Worm (Caenorhabditis elegans) whole organism, young adult: Measurements from ENCODE around the gene gstk-1.

ENCODE experiments used
- D2030.7 ChIP-seq: fragments of 200-800 bp; sonication (Bioruptor generic); IDR thresholded peaks from 2 replicates; pipeline ENCODE4 v1.3.6; 2022; ENCODE audit warnings: missing genetic modification reagents, missing genetic modification characterization, missing compliant biosample characterization
- F22D6.2 ChIP-seq: sonication (generic microtip); optimal IDR thresholded peaks from 2 replicates; lab custom pipeline; 2016; ENCODE audit warnings: mild to moderate bottlenecking, missing genetic modification characterization, missing compliant biosample characterization
- F23B12.7 ChIP-seq: sonication (generic microtip); optimal IDR thresholded peaks from 2 replicates; lab custom pipeline; 2017; ENCODE audit warnings: missing genetic modification characterization, mild to moderate bottlenecking, missing compliant biosample characterization, antibody characterized with exemption, moderate library complexity; ENCODE audit not compliant: insufficient read depth
- F33H1.4 ChIP-seq: fragments of 200-800 bp; sonication (Bioruptor generic); IDR thresholded peaks from 2 replicates; pipeline ENCODE4 v1.3.6; 2022; ENCODE audit warnings: missing genetic modification reagents, missing genetic modification characterization, missing compliant biosample characterization
- F57C9.4 ChIP-seq: sonication (generic microtip); optimal IDR thresholded peaks from 2 replicates; lab custom pipeline; 2017; ENCODE audit warnings: mild to moderate bottlenecking, missing genetic modification characterization, missing compliant biosample characterization
- K11D2.4 ChIP-seq: fragments of 200-800 bp; sonication (Bioruptor generic); IDR thresholded peaks from 2 replicates; pipeline ENCODE4 v1.3.6; 2022; ENCODE audit warnings: missing genetic modification reagents, missing genetic modification characterization, missing compliant biosample characterization
- Y56A3A.18 ChIP-seq: fragments of 200-800 bp; sonication (Bioruptor generic); IDR thresholded peaks from 2 replicates; pipeline ENCODE4 v1.3.6; 2022; ENCODE audit warnings: missing genetic modification reagents, missing genetic modification characterization, missing compliant biosample characterization
- aptf-3 ChIP-seq: fragments of 200-800 bp; sonication (Bioruptor generic); IDR thresholded peaks from 2 replicates; pipeline ENCODE4 v1.3.6; 2022; ENCODE audit warnings: missing genetic modification characterization, missing compliant biosample characterization
- attf-5 ChIP-seq: fragments of 200-800 bp; sonication (Bioruptor generic); optimal IDR thresholded peaks from 2 replicates; lab custom pipeline; 2018; ENCODE audit warnings: mild to moderate bottlenecking, missing genetic modification characterization, missing compliant biosample characterization
- ccch-3 ChIP-seq: fragments of 200-800 bp; sonication (Bioruptor generic); optimal IDR thresholded peaks from 2 replicates; lab custom pipeline; 2018; ENCODE audit warnings: mild to moderate bottlenecking, missing genetic modification characterization, missing compliant biosample characterization
- ceh-58 ChIP-seq: fragments of 200-800 bp; sonication (Bioruptor generic); IDR thresholded peaks from 2 replicates; pipeline ENCODE4 v1.3.6; 2022; ENCODE audit warnings: missing genetic modification characterization, missing compliant biosample characterization
- dox-1 ChIP-seq: fragments of 200-800 bp; sonication (Bioruptor generic); IDR thresholded peaks from 2 replicates; pipeline ENCODE4 v1.3.6; 2022; ENCODE audit warnings: missing genetic modification reagents, missing genetic modification characterization, missing compliant biosample characterization
- dpl-1 ChIP-seq: fragments of 150-350 bp; optimal IDR thresholded peaks from 2 replicates; lab custom pipeline; 2014; ENCODE audit warnings: missing biosample characterization, missing genetic modification reagents, missing genetic modification characterization
- efl-1 ChIP-seq: fragments of 150-350 bp; optimal IDR thresholded peaks from 2 replicates; lab custom pipeline; 2014; ENCODE audit warnings: missing biosample characterization, missing genetic modification reagents, missing genetic modification characterization
- egl-44 ChIP-seq: fragments of 200-800 bp; sonication (Bioruptor generic); IDR thresholded peaks from 2 replicates; pipeline ENCODE4 v1.3.6; 2022; ENCODE audit warnings: missing genetic modification reagents, missing genetic modification characterization, missing compliant biosample characterization
- egrh-3 ChIP-seq: fragments of 200-800 bp; sonication (Bioruptor generic); IDR thresholded peaks from 2 replicates; pipeline ENCODE4 v1.3.6; 2022; ENCODE audit warnings: missing genetic modification reagents, missing genetic modification characterization, missing compliant biosample characterization
- ekl-4 ChIP-seq: fragments of 200-800 bp; sonication (Bioruptor generic); IDR thresholded peaks from 2 replicates; pipeline ENCODE4 v1.3.6; 2022; ENCODE audit warnings: missing genetic modification reagents, missing genetic modification characterization, missing compliant biosample characterization
- him-1 ChIP-seq: sonication (generic microtip); optimal IDR thresholded peaks from 2 replicates; lab custom pipeline; 2016; ENCODE audit warnings: missing genotype, missing genetic modification reagents, missing genetic modification characterization, missing compliant biosample characterization
- hsf-1 ChIP-seq: fragments of 200-800 bp; sonication (Bioruptor generic); IDR thresholded peaks from 2 replicates; pipeline ENCODE4 v1.3.6; 2022; ENCODE audit warnings: missing genetic modification reagents, missing genetic modification characterization, missing compliant biosample characterization
- lin-35 ChIP-seq, 3 experiments: fragments of 150-350 bp in 2 of 3; sonication (generic microtip) in 1 of 3; optimal IDR thresholded peaks; 2 replicates each; lab custom pipeline; 2014 to 2018; ENCODE audit warnings: missing biosample characterization in 3 of 3, missing genetic modification characterization in 3 of 3, missing genetic modification reagents in 3 of 3
- lsl-1 ChIP-seq: fragments of 200-800 bp; sonication (Bioruptor generic); optimal IDR thresholded peaks from 2 replicates; lab custom pipeline; 2018; ENCODE audit warnings: mild to moderate bottlenecking, missing genetic modification characterization, moderate library complexity, missing compliant biosample characterization
- madf-3 ChIP-seq: fragments of 200-800 bp; sonication (Bioruptor generic); IDR thresholded peaks from 2 replicates; pipeline ENCODE4 v1.3.6; 2022; ENCODE audit warnings: missing genetic modification reagents, missing genetic modification characterization, missing compliant biosample characterization
- madf-6 ChIP-seq: fragments of 200-800 bp; sonication (Bioruptor generic); IDR thresholded peaks from 2 replicates; pipeline ENCODE4 v1.3.6; 2022; ENCODE audit warnings: missing genetic modification reagents, missing genetic modification characterization, missing compliant biosample characterization
- madf-8 ChIP-seq: fragments of 200-800 bp; sonication (Bioruptor generic); conservative IDR thresholded peaks from 2 replicates; pipeline ENCODE4 v1.3.6; 2022; ENCODE audit warnings: missing genetic modification reagents, missing genetic modification characterization, missing compliant biosample characterization
- mcd-1 ChIP-seq: fragments of 200-800 bp; sonication (Bioruptor generic); IDR thresholded peaks from 2 replicates; pipeline ENCODE4 v1.3.6; 2022; ENCODE audit warnings: missing genetic modification reagents, missing genetic modification characterization, missing compliant biosample characterization
- mes-4 ChIP-seq: sonication (generic microtip); optimal IDR thresholded peaks from 2 replicates; lab custom pipeline; 2016; ENCODE audit warnings: missing genotype, missing genetic modification characterization, missing compliant biosample characterization
- mxl-1 ChIP-seq: sonication (generic microtip); optimal IDR thresholded peaks from 2 replicates; lab custom pipeline; 2016; ENCODE audit warnings: missing genetic modification characterization, missing compliant biosample characterization
- nhr-179 ChIP-seq: sonication (generic microtip); optimal IDR thresholded peaks from 2 replicates; lab custom pipeline; 2016; ENCODE audit warnings: mild to moderate bottlenecking, missing genetic modification characterization, missing compliant biosample characterization
- nhr-80 ChIP-seq: sonication (generic microtip); optimal IDR thresholded peaks from 2 replicates; lab custom pipeline; 2016; ENCODE audit warnings: missing genetic modification characterization, missing compliant biosample characterization
- rcor-1 ChIP-seq: fragments of 200-800 bp; sonication (Bioruptor generic); IDR thresholded peaks from 2 replicates; pipeline ENCODE4 v1.3.6; 2022; ENCODE audit warnings: missing genetic modification reagents, missing genetic modification characterization, missing compliant biosample characterization
- repo-1 ChIP-seq: sonication (generic microtip); optimal IDR thresholded peaks from 2 replicates; lab custom pipeline; 2017; ENCODE audit warnings: mild to moderate bottlenecking, missing genetic modification characterization, missing compliant biosample characterization
- sdz-38 ChIP-seq: sonication (generic microtip); optimal IDR thresholded peaks from 2 replicates; lab custom pipeline; 2016; ENCODE audit warnings: missing genotype, missing genetic modification characterization, missing compliant biosample characterization
- snpc-3.4 ChIP-seq: sonication (generic microtip); optimal IDR thresholded peaks from 2 replicates; lab custom pipeline; 2017; ENCODE audit warnings: missing genetic modification characterization, mild to moderate bottlenecking, missing compliant biosample characterization, antibody characterized with exemption, moderate library complexity, missing genotype, missing genetic modification reagents
- unc-62 ChIP-seq: fragments of 150-350 bp; optimal IDR thresholded peaks from 2 replicates; lab custom pipeline; 2014; ENCODE audit warnings: missing biosample characterization, missing genetic modification reagents, missing genetic modification characterization
- xnd-1 ChIP-seq: sonication (generic microtip); optimal IDR thresholded peaks from 2 replicates; lab custom pipeline; 2016; ENCODE audit warnings: missing genotype, missing genetic modification reagents, missing genetic modification characterization, missing compliant biosample characterization
- ztf-18 ChIP-seq: sonication (generic microtip); optimal IDR thresholded peaks from 2 replicates; lab custom pipeline; 2016; ENCODE audit warnings: missing genotype, mild to moderate bottlenecking, missing genetic modification characterization, missing compliant biosample characterization
- ztf-22 ChIP-seq: fragments of 200-800 bp; sonication (Bioruptor generic); optimal IDR thresholded peaks from 2 replicates; lab custom pipeline; 2018; ENCODE audit warnings: mild to moderate bottlenecking, missing genetic modification characterization, moderate library complexity, missing compliant biosample characterization
- ztf-25 ChIP-seq: fragments of 200-800 bp; sonication (Bioruptor generic); IDR thresholded peaks from 2 replicates; pipeline ENCODE4 v1.3.6; 2022; ENCODE audit warnings: missing genetic modification reagents, missing genetic modification characterization, missing compliant biosample characterization

The gstk-1 gene

DNA sequence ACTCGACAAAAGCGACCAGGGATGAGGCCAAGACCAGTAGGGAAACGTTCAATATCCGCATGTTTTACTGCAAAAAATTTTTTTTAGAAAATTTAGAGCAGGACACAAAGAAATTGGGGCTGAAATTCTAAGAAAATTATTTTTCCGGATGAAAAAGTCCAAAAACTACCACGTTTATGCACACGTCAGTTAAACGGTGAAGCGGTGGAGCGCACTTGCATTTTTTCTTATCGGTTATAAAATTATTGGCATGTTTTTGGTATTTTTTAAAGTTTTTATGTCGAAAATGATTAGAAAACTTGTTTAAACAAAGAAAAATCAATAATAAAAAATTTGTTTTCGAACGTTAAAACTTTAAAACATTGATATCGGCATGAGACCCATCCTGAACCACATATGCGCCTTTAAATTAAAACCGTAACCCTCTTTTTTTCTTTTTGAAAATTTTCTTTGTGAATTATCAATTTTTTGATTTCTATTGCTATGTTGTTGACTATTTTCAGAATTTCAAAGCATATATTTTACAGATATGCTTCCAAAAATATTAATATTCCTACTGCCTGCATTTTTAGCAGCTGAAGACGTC is 32.3 kb upstream of the gstk-1 start, which contains the start of the genes dnj-20 and ZK1307.8 (continued):
- TF ChIP-seq D2030.7 (GFP tag; lab: Robert Waterston, UW) (peak; percentile 45; the same call in 1 of the 2 replicates), aptf-3 (GFP tag; lab: Robert Waterston, UW) (no peak), mes-4 (no peak), madf-8 (GFP tag; lab: Robert Waterston, UW) (0 out of 2 replicates have a peak, but pooled peaks have one; percentile 12), madf-6 (GFP tag; lab: Robert Waterston, UW) (peak; percentile 83), ztf-22 (GFP tag; lab: Kevin White, UChicago) (no peak), ccch-3 (GFP tag; lab: Kevin White, UChicago) (no peak), xnd-1 (tag; lab: Kevin White, UChicago) (peak; percentile 60), nhr-179 (tag; lab: Kevin White, UChicago) (no peak), F33H1.4 (GFP tag; lab: Robert Waterston, UW) (peak; percentile 81), nhr-80 (tag; lab: Kevin White, UChicago) (peak; percentile 56), sdz-38 (no peak), mxl-1 (tag; lab: Kevin White, UChicago) (no peak), F57C9.4 (tag; lab: Kevin White, UChicago) (no peak), unc-62 (GFP tag; lab: Kevin White, UChicago) (no peak), mcd-1 (GFP tag; lab: Robert Waterston, UW) (0 out of 2 replicates have a peak, but pooled peaks have one; percentile 34), lsl-1 (GFP tag; lab: Kevin White, UChicago) (peak; percentile 82), ztf-18 (tag; lab: Kevin White, UChicago) (no peak), attf-5 (peak; percentile 1), ceh-58 (GFP tag; lab: Robert Waterston, UW) (no peak), ekl-4 (GFP tag; lab: Robert Waterston, UW) (no peak)

DNA sequence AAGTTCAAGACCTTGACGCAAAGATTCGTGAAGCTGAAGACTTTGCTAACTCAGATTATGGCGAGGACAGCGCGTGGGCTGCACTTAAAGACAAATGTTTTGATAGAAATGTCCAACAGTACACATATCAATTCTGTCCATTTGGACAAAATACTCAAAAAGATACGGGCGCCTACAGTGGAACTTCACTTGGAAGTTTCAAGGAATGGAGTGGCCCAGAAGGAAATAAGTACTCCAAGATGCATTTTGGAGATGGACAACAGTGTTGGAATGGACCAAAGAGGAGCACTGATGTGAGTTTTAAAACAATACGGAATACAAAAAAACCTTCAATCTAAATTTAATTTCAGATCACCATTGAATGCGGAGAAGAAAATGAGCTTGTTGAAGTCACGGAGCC is 30.6 kb upstream of the gstk-1 start:
- TF ChIP-seq madf-8 (GFP tag; lab: Robert Waterston, UW) (no peak), repo-1 (tag; lab: Kevin White, UChicago) (no peak), Y56A3A.18 (GFP tag; lab: Robert Waterston, UW) (no peak), F23B12.7 (no peak), aptf-3 (GFP tag; lab: Robert Waterston, UW) (no peak), dpl-1 (no peak), K11D2.4 (GFP tag; lab: Robert Waterston, UW) (no peak), him-1 (no peak), egl-44 (GFP tag; lab: Robert Waterston, UW) (no peak), lin-35 (GFP tag; optimal IDR thresholded peaks at IDR 0.05; lab: Kevin White, UChicago) (no peak), rcor-1 (GFP tag; lab: Robert Waterston, UW) (no peak), ztf-25 (no peak), snpc-3.4 (no peak), F22D6.2 (no peak), unc-62 (GFP tag; lab: Kevin White, UChicago) (no peak), efl-1 (GFP tag; lab: Kevin White, UChicago) (no peak)

DNA sequence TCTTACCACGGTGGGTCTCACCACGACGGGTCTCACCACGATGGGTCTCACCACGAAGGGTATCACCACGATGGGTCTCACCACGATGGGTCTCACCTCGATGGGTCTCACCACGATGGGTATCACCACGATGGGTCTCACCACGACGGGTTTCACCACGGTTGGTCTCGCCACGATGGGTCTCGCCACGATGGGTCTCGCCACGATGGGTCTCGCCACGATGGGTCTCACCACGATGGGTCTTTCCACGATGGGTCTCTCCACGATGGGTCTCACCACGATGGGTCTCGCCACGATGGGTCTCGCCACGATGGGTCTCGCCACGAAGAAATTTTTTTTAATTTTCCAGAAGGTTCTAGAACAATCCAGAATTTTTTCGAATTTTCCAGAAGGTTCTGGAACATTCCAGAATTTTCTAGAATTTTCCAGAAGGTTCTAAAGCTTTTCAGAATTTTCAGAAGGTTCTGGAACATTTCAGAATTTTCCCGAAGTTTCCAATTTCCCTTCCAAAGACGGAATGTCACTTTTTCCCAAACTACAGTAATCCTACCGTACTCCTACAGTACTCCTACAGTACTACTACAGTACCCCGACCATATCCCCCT is 22.4 kb upstream of the gstk-1 start:
- TF ChIP-seq dox-1 (peak; percentile 33; the same call in 1 of the 2 replicates), madf-3 (GFP tag; lab: Robert Waterston, UW) (peak; percentile 70; the same call in 1 of the 2 replicates), egrh-3 (GFP tag; lab: Robert Waterston, UW) (peak; percentile 14; the same call in 1 of the 2 replicates), madf-6 (GFP tag; lab: Robert Waterston, UW) (peak; percentile 28), D2030.7 (GFP tag; lab: Robert Waterston, UW) (peak; percentile 21; the same call in 1 of the 2 replicates), aptf-3 (GFP tag; lab: Robert Waterston, UW) (0 out of 2 replicates have a peak, but pooled peaks have one; percentile 22), F33H1.4 (GFP tag; lab: Robert Waterston, UW) (peak; percentile 60), hsf-1 (GFP tag; lab: Robert Waterston, UW) (peak; percentile 95)
